Fruit fly (Drosophila melanogaster): Measurements from ENCODE around the gene CG3638.

The CG3638 gene

DNA sequence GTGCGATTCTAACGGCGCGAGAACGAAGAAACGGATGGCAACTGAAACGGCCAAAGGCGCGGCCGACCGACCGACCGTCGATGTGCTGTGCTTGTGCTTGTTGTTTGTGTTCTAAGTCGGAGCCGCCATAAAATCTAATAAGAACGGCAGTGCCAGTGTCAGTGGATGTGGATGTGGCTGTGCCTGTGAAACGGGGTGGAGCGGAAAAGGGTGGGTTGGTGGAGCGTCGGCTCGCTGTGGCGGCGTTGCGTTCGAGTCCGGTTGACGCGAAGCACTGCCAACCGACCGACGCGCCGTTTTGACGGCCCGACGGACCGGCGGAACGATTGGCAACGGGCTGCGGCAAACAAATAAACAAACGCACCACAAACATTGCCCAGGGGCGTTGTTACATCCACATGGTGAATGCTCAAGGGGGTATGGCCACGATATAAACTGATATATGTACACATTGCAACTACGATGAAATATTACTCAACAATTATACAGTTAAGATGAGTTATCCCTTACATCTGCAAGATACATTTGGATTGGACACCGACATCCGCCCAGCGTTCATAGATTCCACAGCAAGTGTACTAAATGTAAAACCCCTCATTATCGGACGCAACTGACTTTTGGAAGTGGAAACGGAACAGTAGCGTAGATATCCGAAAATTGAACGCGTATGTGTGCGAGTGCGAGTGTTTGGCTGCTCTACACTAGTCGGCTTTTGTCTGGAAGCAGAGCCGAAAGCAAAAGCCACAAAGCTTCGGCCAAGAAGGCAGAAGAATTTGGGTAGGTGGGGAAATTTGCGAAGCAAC, 38.7 kb upstream of the CG3638 start, which contains the start of gene Atf3 (continued):
- no peak for TF ChIP-seq CG7745 (tag; optimal IDR thresholded peaks at IDR 0.05)
- peak; percentile 98 for TF ChIP-seq CG4854 (GFP tag; optimal IDR thresholded peaks at IDR 0.05)
- peak; percentile 96 for TF ChIP-seq btn (GFP tag; optimal IDR thresholded peaks at IDR 0.05)
- TF ChIP-seq fu2 (GFP tag; optimal IDR thresholded peaks at IDR 0.05): peak; percentile 99
- TF ChIP-seq kah (GFP tag; optimal IDR thresholded peaks at IDR 0.05): peak; percentile 94
- peak; percentile 85 for TF ChIP-seq ac (GFP tag; optimal IDR thresholded peaks at IDR 0.05)
- peak; percentile 99 for TF ChIP-seq Fer1 (GFP tag; optimal IDR thresholded peaks at IDR 0.05)
- peak; percentile 99 for TF ChIP-seq Dek (tag; optimal IDR thresholded peaks at IDR 0.05)
- TF ChIP-seq CG6272 (GFP tag; IDR thresholded peaks at IDR 0.05): peak; percentile 97
- TF ChIP-seq CG9215 (GFP tag; IDR thresholded peaks at IDR 0.05): peak; percentile 99
- TF ChIP-seq CG11247 (GFP tag; IDR thresholded peaks at IDR 0.05): peak; percentile 98
- peak; percentile 99 for TF ChIP-seq Dbx (GFP tag; IDR thresholded peaks at IDR 0.05)
- TF ChIP-seq CG6765 (GFP tag; optimal IDR thresholded peaks at IDR 0.05): peak; percentile 99
- peak; percentile 98 for TF ChIP-seq CG4820 (GFP tag; optimal IDR thresholded peaks at IDR 0.05)
- TF ChIP-seq CG6813 (GFP tag; optimal IDR thresholded peaks at IDR 0.05): peak; percentile 98
- peak; percentile 60 for TF ChIP-seq pros (GFP tag; optimal IDR thresholded peaks at IDR 0.05)
- TF ChIP-seq Bdp1 (GFP tag; optimal IDR thresholded peaks at IDR 0.05): peak; percentile 94
- TF ChIP-seq Lhr (GFP tag; optimal IDR thresholded peaks at IDR 0.05): peak; percentile 94
- peak; percentile 99 for TF ChIP-seq pho (GFP tag; optimal IDR thresholded peaks at IDR 0.05)
- TF ChIP-seq mam (GFP tag; optimal IDR thresholded peaks at IDR 0.05): peak; percentile 100
- TF ChIP-seq pfk (GFP tag; optimal IDR thresholded peaks at IDR 0.05): peak; percentile 99
- peak; percentile 99 for TF ChIP-seq CG16863 (GFP tag; optimal IDR thresholded peaks at IDR 0.05)
- peak; percentile 40 for TF ChIP-seq CG1832 (GFP tag; optimal IDR thresholded peaks at IDR 0.05)
- peak; percentile 98 for TF ChIP-seq CG5245 (GFP tag; optimal IDR thresholded peaks at IDR 0.05)
- TF ChIP-seq CG4282 (GFP tag; optimal IDR thresholded peaks at IDR 0.05): peak; percentile 97
- peak; percentile 98 for TF ChIP-seq CG3838 (GFP tag; optimal IDR thresholded peaks at IDR 0.05)
- peak; percentile 96 for TF ChIP-seq YL-1 (GFP tag; optimal IDR thresholded peaks at IDR 0.05)
- peak; percentile 92 for TF ChIP-seq dan (GFP tag; IDR thresholded peaks at IDR 0.05)
- TF ChIP-seq CG31365 (tag; optimal IDR thresholded peaks at IDR 0.05): peak; percentile 94
- TF ChIP-seq Mrtf (GFP tag; IDR thresholded peaks at IDR 0.05): peak; percentile 98
- no peak for TF ChIP-seq Doc3 (GFP tag; IDR thresholded peaks at IDR 0.05; ENCODE audit: partially characterized antibody)
- peak; percentile 85 for TF ChIP-seq CG7271 (tag; optimal IDR thresholded peaks at IDR 0.05)
- peak; percentile 97 for TF ChIP-seq CG6175 (GFP tag; IDR thresholded peaks at IDR 0.05)
- TF ChIP-seq CG30431 (GFP tag; optimal IDR thresholded peaks at IDR 0.05): peak; percentile 98
- peak; percentile 98 for TF ChIP-seq phol (tag; optimal IDR thresholded peaks at IDR 0.05)
- TF ChIP-seq Ets65A (GFP tag): peak; percentile 100
- peak; percentile 98 for TF ChIP-seq dm (GFP tag; optimal IDR thresholded peaks at IDR 0.05)
- TF ChIP-seq ken (GFP tag; IDR thresholded peaks at IDR 0.05): peak; percentile 98
- peak; percentile 99 for TF ChIP-seq grau (tag; optimal IDR thresholded peaks at IDR 0.05)
- TF ChIP-seq corto (GFP tag; optimal IDR thresholded peaks at IDR 0.05): peak; percentile 85
- peak; percentile 98 for TF ChIP-seq D19B (GFP tag; optimal IDR thresholded peaks at IDR 0.05)
- TF ChIP-seq CG5953 (GFP tag; IDR thresholded peaks at IDR 0.05): peak; percentile 94
- no peak for TF ChIP-seq Dll (GFP tag; IDR thresholded peaks at IDR 0.05; ENCODE audit: partially characterized antibody)
- TF ChIP-seq NFAT (GFP tag; IDR thresholded peaks at IDR 0.05): peak; percentile 98
- TF ChIP-seq amos (GFP tag; IDR thresholded peaks at IDR 0.05; ENCODE audit: partially characterized antibody): no peak
- peak; percentile 96 for TF ChIP-seq Blimp-1 (GFP tag; optimal IDR thresholded peaks at IDR 0.05)
- peak; percentile 98 for TF ChIP-seq Mes4 (GFP tag; optimal IDR thresholded peaks at IDR 0.05)
- TF ChIP-seq bab2 (GFP tag; optimal IDR thresholded peaks at IDR 0.05): peak; percentile 99
- TF ChIP-seq CG4424 (GFP tag; optimal IDR thresholded peaks at IDR 0.05): peak; percentile 98

Measured in whole organism, embryonic.